Worm (Caenorhabditis elegans) whole organism, L3 larva: ENCODE measurements around the gene cec-3.

Experiments
- R02D3.7 ChIP-seq: fragments of 150-350 bp; optimal IDR thresholded peaks from 2 replicates; lab custom pipeline; 2014; ENCODE audit warnings: missing biosample characterization, missing genetic modification characterization
- ceh-82 ChIP-seq: fragments of 150-350 bp; optimal IDR thresholded peaks from 2 replicates; lab custom pipeline; 2014; ENCODE audit warnings: missing biosample characterization, missing genetic modification characterization
- fkh-2 ChIP-seq: fragments of 150-350 bp; optimal IDR thresholded peaks from 2 replicates; lab custom pipeline; 2014; ENCODE audit warnings: missing biosample characterization, missing genetic modification reagents, missing genetic modification characterization
- nhr-12 ChIP-seq: fragments of 150-350 bp; optimal IDR thresholded peaks from 2 replicates; lab custom pipeline; 2014; ENCODE audit warnings: missing biosample characterization, missing genetic modification characterization

- no peak for TF ChIP-seq fkh-2 (tag; lab: Kevin White, UChicago)
- no peak for TF ChIP-seq ceh-82
- TF ChIP-seq R02D3.7 (tag; lab: Kevin White, UChicago) = no peak
- no peak for TF ChIP-seq nhr-12
Measured at ce11 chrII:7810162-7810868, 47.1 kb downstream of the cec-3 start.
